Fruit fly (Drosophila melanogaster) whole organism, embryonic: ENCODE results near the gene CG32985.

Source experiments
- Bdp1 ChIP-seq: fragments of 200-800 bp; sonication (Bioruptor generic); optimal IDR thresholded peaks from 3 replicates; lab custom pipeline; 2016; ENCODE audit warnings: missing biosample characterization, missing genetic modification characterization
- BtbVII ChIP-seq: fragments of 200-800 bp; sonication (Bioruptor generic); optimal IDR thresholded peaks from 3 replicates; lab custom pipeline; 2017; ENCODE audit warnings: missing biosample characterization, mild to moderate bottlenecking, missing genetic modification characterization
- CG10543 ChIP-seq: fragments of 200-800 bp; sonication (Bioruptor generic); optimal IDR thresholded peaks from 3 replicates; lab custom pipeline; 2017; ENCODE audit warnings: missing biosample characterization, mild to moderate bottlenecking, missing genetic modification characterization, moderate library complexity
- CG11093 ChIP-seq: fragments of 200-800 bp; sonication (Bioruptor generic); IDR thresholded peaks from 3 replicates; pipeline ENCODE4 v1.3.6; 2022; ENCODE audit warnings: missing biosample characterization, missing genetic modification characterization
- CG1233 ChIP-seq: fragments of 200-800 bp; sonication (Bioruptor generic); optimal IDR thresholded peaks from 4 replicates; lab custom pipeline; 2018; ENCODE audit warnings: missing biosample characterization, mild to moderate bottlenecking, missing genetic modification characterization
- CG12769 ChIP-seq: fragments of 200-800 bp; sonication (Bioruptor generic); optimal IDR thresholded peaks from 2 replicates; lab custom pipeline; 2019; ENCODE audit warnings: missing biosample characterization, mild to moderate bottlenecking, missing genetic modification characterization, moderate library complexity
- CG15601 ChIP-seq: fragments of 200-800 bp; sonication (Bioruptor generic); optimal IDR thresholded peaks from 3 replicates; lab custom pipeline; 2019; ENCODE audit warnings: missing biosample characterization, mild to moderate bottlenecking, missing genetic modification characterization, moderate library complexity
- CG18599 ChIP-seq: fragments of 200-800 bp; sonication (Bioruptor generic); optimal IDR thresholded peaks from 3 replicates; lab custom pipeline; 2017; ENCODE audit warnings: missing biosample characterization, missing genetic modification characterization, mild to moderate bottlenecking, moderate library complexity, missing genetic modification reagents
- CG2678 ChIP-seq: fragments of 200-800 bp; sonication (Bioruptor generic); optimal IDR thresholded peaks from 3 replicates; lab custom pipeline; 2019; ENCODE audit warnings: missing biosample characterization, mild to moderate bottlenecking, missing genetic modification characterization, moderate library complexity
- CG30403 ChIP-seq: fragments of 200-800 bp; sonication (Bioruptor generic); optimal IDR thresholded peaks from 3 replicates; lab custom pipeline; 2016; ENCODE audit warnings: missing biosample characterization, missing genetic modification characterization
- CG34376 ChIP-seq: fragments of 200-800 bp; sonication (Bioruptor generic); optimal IDR thresholded peaks from 2 replicates; lab custom pipeline; 2018; ENCODE audit warnings: missing biosample characterization, mild to moderate bottlenecking, missing genetic modification characterization
- CG4820 ChIP-seq: fragments of 200-800 bp; sonication (Bioruptor generic); optimal IDR thresholded peaks from 3 replicates; lab custom pipeline; 2016; ENCODE audit warnings: missing biosample characterization, missing genetic modification characterization
- CG7987 ChIP-seq: fragments of 200-800 bp; sonication (Bioruptor generic); optimal IDR thresholded peaks from 2 replicates; lab custom pipeline; 2018; ENCODE audit warnings: missing biosample characterization, mild to moderate bottlenecking, missing genetic modification characterization, moderate library complexity
- Deaf1 ChIP-seq: fragments of 200-800 bp; optimal IDR thresholded peaks from 3 replicates; lab custom pipeline; 2019; ENCODE audit warnings: missing biosample characterization, mild to moderate bottlenecking, missing genetic modification characterization, moderate library complexity
- Eip74EF ChIP-seq, 2 experiments: fragments of 200-800 bp in 1 of 2; fragments of >200 bp in 1 of 2; sonication (Bioruptor generic) in 1 of 2; optimal IDR thresholded peaks; 2 replicates each; lab custom pipeline; 2017 to 2019; ENCODE audit warnings: missing biosample characterization in 2 of 2, missing genetic modification characterization in 2 of 2, mild to moderate bottlenecking in 1 of 2, moderate library complexity in 1 of 2
- Ets65A ChIP-seq: fragments of 200-800 bp; sonication (Bioruptor generic); peaks from one replicate; lab custom pipeline; 2016; ENCODE audit warnings: missing biosample characterization, missing genetic modification characterization
- HHEX ChIP-seq: fragments of 200-800 bp; sonication (Bioruptor generic); optimal IDR thresholded peaks from 3 replicates; lab custom pipeline; 2017; ENCODE audit warnings: missing biosample characterization, mild to moderate bottlenecking, missing genetic modification characterization, missing genetic modification reagents
- Hey ChIP-seq: fragments of 200-800 bp; sonication (Bioruptor generic); optimal IDR thresholded peaks from 3 replicates; lab custom pipeline; 2018; ENCODE audit warnings: missing biosample characterization, mild to moderate bottlenecking, missing genetic modification characterization
- HmgZ ChIP-seq: fragments of 200-800 bp; sonication (Bioruptor generic); optimal IDR thresholded peaks from 2 replicates; lab custom pipeline; 2018; ENCODE audit warnings: missing biosample characterization, mild to moderate bottlenecking, missing genetic modification characterization
- Hr3 ChIP-seq: fragments of 200-800 bp; sonication (Bioruptor generic); optimal IDR thresholded peaks from 3 replicates; lab custom pipeline; 2016; ENCODE audit warnings: missing biosample characterization, missing genetic modification characterization
- Med ChIP-seq: fragments of 200-800 bp; sonication (Bioruptor generic); peaks from one replicate; lab custom pipeline; 2016; ENCODE audit warnings: missing biosample characterization, missing genetic modification characterization, mild to moderate bottlenecking, inconsistent platforms, moderate library complexity
- Mrtf ChIP-seq: fragments of 200-800 bp; sonication (Bioruptor generic); IDR thresholded peaks from 3 replicates; pipeline ENCODE4 v1.3.6; 2022; ENCODE audit warnings: missing biosample characterization, missing genetic modification characterization
- NK7.1 ChIP-seq: fragments of 200-800 bp; sonication (Bioruptor generic); optimal IDR thresholded peaks from 3 replicates; lab custom pipeline; 2016; ENCODE audit warnings: missing biosample characterization, missing genetic modification characterization
- Pdp1 ChIP-seq, 2 experiments: fragments of 200-800 bp; sonication (Bioruptor generic); optimal IDR thresholded peaks; 3 replicates each; lab custom pipeline; 2016; ENCODE audit warnings: missing biosample characterization in 2 of 2, missing genetic modification characterization in 2 of 2, mild to moderate bottlenecking in 1 of 2, moderate library complexity in 1 of 2
- Trl ChIP-seq, 3 experiments: fragments of >200 bp in 2 of 3; fragments of 200-800 bp in 1 of 3; sonication (Bioruptor generic) in 1 of 3; optimal IDR thresholded peaks; 2 replicates in 1 of 3; 3 replicates in 2 of 3; lab custom pipeline; 2016 to 2017; ENCODE audit warnings: missing biosample characterization in 1 of 3, missing genetic modification characterization in 1 of 3
- cg ChIP-seq: fragments of 200-800 bp; sonication (Bioruptor generic); optimal IDR thresholded peaks from 3 replicates; lab custom pipeline; 2019; ENCODE audit warnings: missing biosample characterization, mild to moderate bottlenecking, missing genetic modification characterization, moderate library complexity
- chinmo ChIP-seq: fragments of 200-800 bp; sonication (Bioruptor generic); IDR thresholded peaks from 4 replicates; pipeline ENCODE4 v1.3.6; 2022; ENCODE audit warnings: missing biosample characterization, missing genetic modification characterization; ENCODE audit not compliant: partially characterized antibody
- crol ChIP-seq: fragments of 200-800 bp; sonication (Bioruptor generic); IDR thresholded peaks from 2 replicates; pipeline ENCODE4 v1.3.6; 2022; ENCODE audit warnings: missing biosample characterization, missing genetic modification characterization
- crp ChIP-seq, 2 experiments: fragments of 200-800 bp; sonication (Bioruptor generic); optimal IDR thresholded peaks; 2 replicates in 1 of 2; 3 replicates in 1 of 2; lab custom pipeline; 2017; ENCODE audit warnings: missing biosample characterization in 2 of 2, missing genetic modification characterization in 2 of 2, mild to moderate bottlenecking in 1 of 2, moderate library complexity in 1 of 2
- exex ChIP-seq: fragments of 200-800 bp; sonication (Bioruptor generic); optimal IDR thresholded peaks from 4 replicates; lab custom pipeline; 2018; ENCODE audit warnings: missing biosample characterization, mild to moderate bottlenecking, missing genetic modification characterization, moderate library complexity
- gem ChIP-seq: fragments of 200-800 bp; sonication (Bioruptor generic); optimal IDR thresholded peaks from 2 replicates; lab custom pipeline; 2019; ENCODE audit warnings: missing biosample characterization, mild to moderate bottlenecking, missing genetic modification characterization, moderate library complexity
- grn ChIP-seq: fragments of 200-800 bp; sonication (Bioruptor generic); optimal IDR thresholded peaks from 3 replicates; lab custom pipeline; 2017; ENCODE audit warnings: missing biosample characterization, missing genetic modification characterization
- gro ChIP-seq: fragments of 200-800 bp; sonication (Bioruptor generic); optimal IDR thresholded peaks from 2 replicates; lab custom pipeline; 2016; ENCODE audit warnings: missing biosample characterization, missing genetic modification characterization
- h ChIP-seq: fragments of >200 bp; optimal IDR thresholded peaks from 2 replicates; lab custom pipeline; 2017
- insv ChIP-seq, 2 experiments: fragments of 200-800 bp; sonication (Bioruptor generic); optimal IDR thresholded peaks; 3 replicates each; lab custom pipeline; 2016 to 2018; ENCODE audit warnings: missing biosample characterization in 2 of 2, missing genetic modification characterization in 2 of 2
- lab ChIP-seq: fragments of 200-800 bp; sonication (Bioruptor generic); optimal IDR thresholded peaks from 3 replicates; lab custom pipeline; 2017; ENCODE audit warnings: missing biosample characterization, missing genetic modification characterization, mild to moderate bottlenecking, moderate library complexity, missing genetic modification reagents
- lbe ChIP-seq: fragments of 200-800 bp; sonication (Bioruptor generic); optimal IDR thresholded peaks from 2 replicates; lab custom pipeline; 2016; ENCODE audit warnings: missing biosample characterization, mild to moderate bottlenecking, missing genetic modification characterization
- mirr ChIP-seq: fragments of 200-800 bp; sonication (Bioruptor generic); optimal IDR thresholded peaks from 3 replicates; lab custom pipeline; 2018; ENCODE audit warnings: missing biosample characterization, mild to moderate bottlenecking, missing genetic modification characterization
- nom ChIP-seq: fragments of 200-800 bp; sonication (Bioruptor generic); optimal IDR thresholded peaks from 2 replicates; lab custom pipeline; 2017; ENCODE audit warnings: missing biosample characterization, missing genetic modification characterization, mild to moderate bottlenecking, moderate library complexity, missing genetic modification reagents
- pfk ChIP-seq: fragments of 200-800 bp; sonication (Bioruptor generic); optimal IDR thresholded peaks from 2 replicates; lab custom pipeline; 2018; ENCODE audit warnings: missing biosample characterization, mild to moderate bottlenecking, missing genetic modification characterization, moderate library complexity
- row ChIP-seq: fragments of 200-800 bp; sonication (Bioruptor generic); IDR thresholded peaks from 3 replicates; pipeline ENCODE4 v1.3.6; 2022; ENCODE audit warnings: missing biosample characterization, missing genetic modification characterization
- sc ChIP-seq, 3 experiments: fragments of >200 bp in 2 of 3; fragments of 200-800 bp in 1 of 3; sonication (Bioruptor generic) in 1 of 3; optimal IDR thresholded peaks; 2 replicates in 2 of 3; 3 replicates in 1 of 3; lab custom pipeline; 2017; ENCODE audit warnings: mild to moderate bottlenecking in 1 of 3, missing biosample characterization in 1 of 3, missing genetic modification characterization in 1 of 3, missing genetic modification reagents in 1 of 3
- sd ChIP-seq: fragments of 200-800 bp; sonication (Bioruptor generic); optimal IDR thresholded peaks from 3 replicates; lab custom pipeline; 2018; ENCODE audit warnings: missing biosample characterization, mild to moderate bottlenecking, missing genetic modification characterization, moderate library complexity
- sens ChIP-seq: fragments of 200-800 bp; sonication (Bioruptor generic); peaks from one replicate; lab custom pipeline; 2016; ENCODE audit warnings: missing biosample characterization, missing genetic modification characterization
- seq ChIP-seq: fragments of 200-800 bp; sonication (Bioruptor generic); IDR thresholded peaks from 2 replicates; pipeline ENCODE4 v1.3.6; 2022; ENCODE audit warnings: missing biosample characterization, missing genetic modification characterization
- sug ChIP-seq: fragments of 200-800 bp; optimal IDR thresholded peaks from 2 replicates; lab custom pipeline; 2019; ENCODE audit warnings: missing biosample characterization, mild to moderate bottlenecking, missing genetic modification characterization, moderate library complexity
- wdn ChIP-seq: fragments of 200-800 bp; sonication (Bioruptor generic); IDR thresholded peaks from 2 replicates; pipeline ENCODE4 v1.3.6; 2022; ENCODE audit warnings: missing biosample characterization, missing genetic modification characterization

Gene CG32985

DNA sequence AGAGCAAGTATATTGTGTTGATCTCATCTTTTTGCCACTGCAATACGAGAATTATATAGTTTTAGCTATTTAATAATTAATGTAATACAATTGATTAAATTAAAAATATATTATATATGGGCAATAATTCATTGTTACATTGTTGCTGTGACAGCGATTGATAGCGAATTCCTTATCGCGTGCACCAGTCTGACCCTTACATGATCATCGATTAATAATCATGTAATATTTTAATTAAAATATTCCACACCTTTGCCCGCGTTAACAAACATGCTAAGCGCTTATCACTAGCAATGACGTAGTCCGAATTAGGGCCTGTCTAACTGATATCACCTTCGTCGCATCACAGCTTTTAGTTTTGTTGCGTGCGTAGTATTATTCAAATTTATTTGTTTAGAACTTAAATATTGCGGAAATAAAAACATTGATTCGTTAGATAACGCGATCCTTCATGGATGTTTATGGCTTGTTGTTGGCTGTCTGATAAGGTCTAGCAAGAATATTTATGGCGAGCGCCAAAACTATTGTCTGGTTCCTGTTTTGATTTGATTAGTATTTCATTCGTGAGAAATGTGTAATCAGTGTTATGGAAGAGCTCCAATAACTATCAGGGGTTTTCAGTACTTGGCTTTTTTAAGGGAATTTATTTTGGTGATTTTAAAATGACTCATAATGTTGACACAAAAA lies 25.1 kb downstream of the CG32985 start:
- no peak for TF ChIP-seq pfk (GFP tag; lab: Kevin White, UChicago)
- peak; percentile 64 for TF ChIP-seq sens (GFP tag; lab: Kevin White, UChicago)
- peak; percentile 93 for TF ChIP-seq exex (tag; lab: Kevin White, UChicago)
- TF ChIP-seq Eip74EF (GFP tag; optimal IDR thresholded peaks at IDR 0.05; lab: Kevin White, UChicago): peak in 1 of 2 experiments; percentile 67
- peak; percentile 84 for TF ChIP-seq mirr (GFP tag; lab: Kevin White, UChicago)
- TF ChIP-seq sc (optimal IDR thresholded peaks at IDR 0.05; lab: Kevin White, UChicago): no peak
- no peak for TF ChIP-seq sc (GFP tag; optimal IDR thresholded peaks at IDR 0.05; lab: Kevin White, UChicago)
- TF ChIP-seq chinmo: 0 out of 4 replicates have a peak, but pooled peaks have one; percentile 44
- TF ChIP-seq sd: peak; percentile 79
- TF ChIP-seq h (lab: Kevin White, UChicago): no peak
- TF ChIP-seq gro: peak; percentile 14
- TF ChIP-seq Pdp1 (GFP tag; optimal IDR thresholded peaks at IDR 0.05; lab: Kevin White, UChicago): peak in 1 of 2 experiments; percentile 85
- peak; percentile 13 for TF ChIP-seq CG10543 (GFP tag; lab: Kevin White, UChicago)
- peak; percentile 32 for TF ChIP-seq BtbVII
- no peak for TF ChIP-seq Bdp1
- peak; percentile 25 for TF ChIP-seq CG18599 (GFP tag; lab: Kevin White, UChicago)
- peak; percentile 98 for TF ChIP-seq CG34376 (GFP tag; lab: Kevin White, UChicago)
- TF ChIP-seq lab (GFP tag; lab: Kevin White, UChicago): peak; percentile 15
- peak; percentile 31 for TF ChIP-seq grn
- peak; percentile 83 for TF ChIP-seq sug (tag; lab: Kevin White, UChicago)
- TF ChIP-seq Ets65A: no peak
- peak; percentile 41 for TF ChIP-seq Med (GFP tag; lab: Kevin White, UChicago)
- TF ChIP-seq CG2678 (tag; lab: Kevin White, UChicago): peak; percentile 10

DNA sequence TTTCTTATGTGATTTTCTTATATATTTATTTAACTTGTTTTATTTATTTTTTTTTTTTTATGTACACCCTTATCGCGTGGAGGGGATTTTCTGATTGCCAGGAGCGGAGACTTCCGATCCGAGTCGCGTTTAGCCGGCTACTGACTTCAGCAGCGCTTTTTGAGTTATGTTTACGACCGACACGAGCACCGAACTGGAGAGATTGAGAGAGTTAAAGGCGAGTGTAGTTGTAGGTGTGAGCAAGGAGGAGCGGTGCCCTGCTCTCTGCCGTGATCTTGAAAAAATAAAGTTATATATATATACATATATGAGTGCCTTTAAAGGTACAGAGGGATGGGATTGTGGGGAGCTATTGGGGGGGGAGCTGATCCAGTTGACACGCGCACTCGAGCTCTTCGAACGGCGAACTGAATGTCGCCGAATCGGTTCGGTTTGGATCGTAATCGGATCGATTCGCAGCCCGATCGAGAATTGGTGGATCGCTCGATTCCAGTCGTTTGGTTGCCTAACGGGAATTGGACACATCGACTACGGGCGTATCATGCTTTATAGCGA lies 26.8 kb downstream of the CG32985 start, which contains the start of gene rost:
TSS of gene rost (minus strand) at position 503 of the 555 bp plus-strand sequence.
- no peak for TF ChIP-seq Hr3
- TF ChIP-seq CG30403: no peak
- TF ChIP-seq HHEX (GFP tag; lab: Kevin White, UChicago): no peak
- TF ChIP-seq CG4820 (GFP tag; lab: Kevin White, UChicago): no peak
- no peak for TF ChIP-seq wdn (GFP tag; lab: Robert Waterston, UW)
- no peak for TF ChIP-seq CG15601
- TF ChIP-seq CG1233 (GFP tag; lab: Kevin White, UChicago): no peak
- peak; percentile 44 for TF ChIP-seq HmgZ (tag; lab: Kevin White, UChicago)
- TF ChIP-seq cg (GFP tag; lab: Kevin White, UChicago): peak; percentile 22
- TF ChIP-seq crp (GFP tag; optimal IDR thresholded peaks at IDR 0.05; lab: Kevin White, UChicago): no peak
- TF ChIP-seq Mrtf (GFP tag; lab: Robert Waterston, UW): no peak
- peak; percentile 73 for TF ChIP-seq grn
- no peak for TF ChIP-seq CG7987
- peak; percentile 94 for TF ChIP-seq Deaf1 (tag; lab: Kevin White, UChicago)
- no peak for TF ChIP-seq row (GFP tag; lab: Robert Waterston, UW)
- peak; percentile 11 to 57 for TF ChIP-seq Trl (optimal IDR thresholded peaks at IDR 0.05; lab: Kevin White, UChicago)
- TF ChIP-seq Trl (GFP tag; optimal IDR thresholded peaks at IDR 0.05; lab: Kevin White, UChicago): no peak
- no peak for TF ChIP-seq seq (GFP tag; lab: Robert Waterston, UW)
- TF ChIP-seq NK7.1 (GFP tag; lab: Kevin White, UChicago): no peak
- peak; percentile 94 for TF ChIP-seq CG12769
- TF ChIP-seq CG18599 (GFP tag; lab: Kevin White, UChicago): peak; percentile 49
- peak; percentile 75 for TF ChIP-seq CG10543 (GFP tag; lab: Kevin White, UChicago)
- TF ChIP-seq Hey: peak; percentile 82
- TF ChIP-seq nom: peak; percentile 57
- no peak for TF ChIP-seq gem (tag; lab: Kevin White, UChicago)
- TF ChIP-seq insv (GFP tag; optimal IDR thresholded peaks at IDR 0.05; lab: Kevin White, UChicago): no peak
- no peak for TF ChIP-seq CG11093 (GFP tag; lab: Robert Waterston, UW)
- TF ChIP-seq lbe (GFP tag; lab: Kevin White, UChicago): peak; percentile 54
- TF ChIP-seq crol (GFP tag; lab: Robert Waterston, UW): peak; percentile 60
